Worm (Caenorhabditis elegans) whole organism, L4 larva: ENCODE results near the gene marc-2.

Experiments
- fkh-10 ChIP-seq: fragments of 150-350 bp; optimal IDR thresholded peaks from 2 replicates; lab custom pipeline; 2014; ENCODE audit warnings: missing biosample characterization, missing genetic modification reagents, missing genetic modification characterization
- lsy-2 ChIP-seq, 2 experiments: fragments of 150-350 bp in 1 of 2; sonication (generic microtip) in 1 of 2; optimal IDR thresholded peaks; 2 replicates each; lab custom pipeline; 2014 to 2017; ENCODE audit warnings: missing biosample characterization in 2 of 2, missing genetic modification characterization in 2 of 2

ce11 chrII:10703594-10704384 lies 43.0 kb upstream of the marc-2 start, which contains the start of gene col-79:
- TF ChIP-seq fkh-10 (GFP tag; lab: Kevin White, UChicago): no peak
- no peak for TF ChIP-seq lsy-2 (tag; optimal IDR thresholded peaks at IDR 0.05; lab: Kevin White, UChicago)
